Fruit fly (Drosophila melanogaster) ovary, adult (tissue): ENCODE data around the gene CG10063.
A peak's percentile ranks its signal among the peaks of the same experiment; 100 is the strongest.

ENCODE experiments used
- CG17801 ChIP-seq: fragments of 200-800 bp; optimal IDR thresholded peaks from 2 replicates; lab custom pipeline; 2019; ENCODE audit warnings: missing biosample characterization, mild to moderate bottlenecking, missing genetic modification characterization, moderate library complexity; ENCODE audit not compliant: partially characterized antibody

The CG10063 gene

dm6 chr3L:6967797-6968196, 4.5 kb downstream of the CG10063 start, which contains the start of gene CG10064:
TSS of gene CG10064 (minus strand) at chr3L:6967897.
- no peak for TF ChIP-seq CG17801 (GFP tag; lab: Kevin White, UChicago)

- TF ChIP-seq CG17801 (GFP tag; lab: Kevin White, UChicago), result peak; percentile 74
Observed at dm6 chr3L:6964488-6965152, 7.6 kb downstream of the CG10063 start, which contains the start of gene sgl. TSS of gene sgl (minus strand) at chr3L:6964758.

DNA sequence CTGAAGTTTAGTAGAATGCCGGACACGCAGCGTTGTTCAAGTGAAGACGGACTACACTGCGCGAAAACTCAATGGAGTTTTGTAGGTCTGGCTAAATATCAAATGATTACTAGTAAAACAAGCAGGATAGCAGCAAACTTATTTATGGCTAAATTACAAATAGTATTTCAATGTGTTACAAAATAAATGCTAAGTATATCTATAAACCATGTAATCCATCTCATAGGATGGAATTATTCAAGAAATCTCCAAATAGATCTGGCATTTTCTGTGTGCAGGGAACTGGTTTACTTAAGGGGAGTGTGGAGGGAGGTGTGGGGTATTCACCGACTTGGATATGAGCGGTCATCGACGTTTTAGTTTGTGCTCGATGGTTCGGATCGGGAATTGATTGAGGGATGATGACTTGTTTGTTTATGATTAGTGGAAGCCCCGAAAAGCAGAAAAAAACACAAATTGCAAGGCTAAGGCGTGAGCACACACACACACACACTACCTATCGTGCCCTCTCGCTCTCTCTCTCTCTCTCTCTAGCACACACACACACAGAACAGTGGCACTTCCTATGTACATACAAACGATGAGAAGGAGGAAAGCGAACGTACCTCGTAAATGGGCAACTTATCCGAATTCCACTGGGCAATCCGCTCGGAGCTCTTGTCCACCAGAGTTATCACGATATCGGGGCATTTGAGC, 8.3 kb downstream of the CG10063 start:
- no peak for TF ChIP-seq CG17801 (GFP tag; lab: Kevin White, UChicago)

DNA sequence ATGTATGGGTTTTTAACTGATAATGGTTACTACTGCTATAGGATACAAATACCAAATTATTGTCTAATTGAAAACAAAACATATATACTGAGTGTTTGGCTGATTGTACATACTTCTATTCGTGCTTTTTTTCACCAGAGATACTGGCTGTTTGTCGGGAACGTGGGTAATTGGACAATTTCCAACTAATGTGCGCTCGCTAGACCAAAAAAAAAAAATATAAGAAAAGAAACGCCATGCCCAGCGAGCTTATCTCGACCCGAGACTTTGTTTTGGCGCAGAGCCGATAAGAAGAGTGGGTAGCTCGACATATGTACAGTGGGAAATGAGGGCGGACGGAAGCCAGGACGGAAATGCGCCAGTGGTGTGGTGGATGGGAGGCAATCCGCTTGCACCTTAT, 9.1 kb downstream of the CG10063 start:
- no peak for TF ChIP-seq CG17801 (GFP tag; lab: Kevin White, UChicago)

DNA sequence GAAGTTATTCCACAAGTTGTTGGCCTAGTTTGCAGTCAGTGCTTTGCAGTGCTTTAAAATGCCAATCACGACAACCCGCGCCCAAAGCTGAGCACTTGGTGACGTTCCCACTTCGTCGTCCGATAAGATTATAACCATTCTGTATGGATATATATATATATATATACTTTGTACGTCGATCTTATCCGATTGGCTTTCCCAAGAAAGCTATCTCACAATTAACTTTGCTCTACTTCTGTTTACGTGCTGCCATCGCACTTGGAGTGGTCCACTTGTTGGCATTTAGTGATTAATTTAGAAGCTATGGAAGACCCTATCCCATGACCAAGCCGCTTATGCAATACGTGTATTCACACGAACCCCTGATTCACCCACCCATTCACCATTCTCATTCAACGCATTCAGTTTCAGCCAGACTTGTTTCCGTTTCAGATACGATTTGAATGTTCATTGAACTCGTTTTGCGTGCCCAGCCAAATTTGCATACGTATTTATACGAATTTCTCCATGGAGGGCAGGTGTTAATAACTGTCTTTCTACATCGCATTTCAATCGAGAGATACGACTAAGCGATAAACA, 10.2 kb downstream of the CG10063 start:
- no peak for TF ChIP-seq CG17801 (GFP tag; lab: Kevin White, UChicago)

- no peak for TF ChIP-seq CG17801 (GFP tag; lab: Kevin White, UChicago)
Observed at dm6 chr3L:6957753-6958420, 14.4 kb downstream of the CG10063 start, which contains the start of the genes Uqcc1 and Surf1. TSS of gene Uqcc1 (minus strand) at chr3L:6958108. TSS of gene Surf1 (plus strand) at chr3L:6958346.

DNA sequence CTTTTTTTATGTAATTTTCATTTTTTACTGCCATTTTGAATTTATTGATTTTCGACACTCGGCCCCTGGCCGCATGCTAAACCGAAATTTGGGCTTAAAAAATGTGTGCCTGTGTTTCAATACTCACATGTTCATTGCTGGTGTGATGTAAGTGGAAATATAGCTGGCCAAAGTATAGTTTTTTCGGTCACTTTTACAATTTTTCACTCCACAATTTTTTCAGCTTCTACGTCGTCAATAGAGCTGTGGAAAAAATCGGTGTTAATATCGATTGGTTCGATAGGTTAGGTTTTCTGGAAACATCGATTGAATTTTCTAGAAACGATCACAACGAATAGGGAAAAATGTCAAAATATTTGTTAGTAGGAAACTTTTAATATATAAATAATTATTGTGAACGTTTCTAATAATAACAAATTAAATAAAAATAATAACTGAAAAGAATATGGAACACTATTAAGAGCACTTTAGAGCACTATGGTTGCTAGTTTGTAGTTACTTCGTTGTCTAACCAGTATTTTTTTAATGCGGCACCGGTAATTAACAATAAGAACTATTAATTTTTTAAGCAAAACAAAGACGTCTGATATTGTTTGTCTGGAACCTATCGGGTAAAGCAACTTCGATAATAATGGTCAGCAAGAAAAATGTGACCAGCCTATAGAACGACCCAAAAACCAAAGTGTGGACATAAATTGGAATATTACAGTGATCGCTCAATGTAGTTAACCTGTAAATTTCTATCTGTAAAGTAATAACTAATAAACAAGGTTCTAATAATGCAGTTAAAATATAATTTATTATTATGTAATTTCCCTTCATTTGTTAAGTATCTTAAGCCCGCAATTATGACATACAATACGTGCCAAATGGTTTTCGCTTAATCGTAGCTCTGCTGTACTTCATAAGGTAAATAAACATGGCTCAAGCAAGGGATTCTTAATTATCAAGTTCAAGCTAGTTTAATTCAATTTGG, 16.7 kb downstream of the CG10063 start, which contains the start of the genes CG10077 and CG9948:
CG10077 (minus strand) TSS at position 651 of the 976 bp plus-strand sequence.
CG9948 (plus strand) TSS at position 738 of the 976 bp plus-strand sequence.
- TF ChIP-seq CG17801 (GFP tag; lab: Kevin White, UChicago), result peak; percentile 94

DNA sequence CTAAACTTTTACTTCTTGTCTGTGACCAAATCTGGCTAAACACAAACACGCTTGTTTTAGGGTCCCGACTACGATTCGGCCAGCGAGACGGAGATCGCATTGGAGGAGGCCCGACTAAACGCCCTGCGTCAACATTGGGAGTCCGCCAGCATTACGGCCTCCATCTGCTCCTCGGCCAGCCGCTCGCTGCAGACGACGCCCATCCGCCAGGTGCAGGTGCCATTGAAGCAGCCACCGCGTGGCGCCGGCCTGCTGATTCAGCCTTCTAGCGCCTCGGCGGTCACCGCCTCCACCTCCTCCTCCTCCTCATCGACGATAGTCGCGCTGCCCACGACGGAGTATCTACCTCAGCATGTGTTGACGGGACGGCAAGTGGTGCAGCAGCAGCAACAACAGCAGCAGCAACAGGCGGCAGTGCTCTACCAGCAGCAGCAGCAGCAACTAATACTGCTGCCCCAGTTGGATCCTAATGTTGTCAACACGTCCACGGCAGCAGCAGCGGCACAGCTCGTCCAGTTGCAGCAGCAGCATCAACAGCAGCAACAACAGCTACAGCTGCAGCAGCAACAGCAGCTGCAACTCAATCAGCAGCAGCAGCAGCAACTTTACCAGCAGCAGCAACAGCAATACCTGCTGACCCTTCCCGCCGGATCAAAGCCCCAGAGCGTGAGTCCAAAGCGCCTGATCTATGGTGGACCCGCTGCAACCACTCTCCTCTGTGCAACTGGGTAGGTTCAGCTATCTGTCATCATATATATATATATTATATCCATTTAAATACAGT, 24.9 kb downstream of the CG10063 start:
- no peak for TF ChIP-seq CG17801 (GFP tag; lab: Kevin White, UChicago)

dm6 chr3L:6945357-6945756, 26.9 kb downstream of the CG10063 start:
- no peak for TF ChIP-seq CG17801 (GFP tag; lab: Kevin White, UChicago)

- no peak for TF ChIP-seq CG17801 (GFP tag; lab: Kevin White, UChicago)
Observed at dm6 chr3L:6943948-6944319, 28.3 kb downstream of the CG10063 start.

DNA sequence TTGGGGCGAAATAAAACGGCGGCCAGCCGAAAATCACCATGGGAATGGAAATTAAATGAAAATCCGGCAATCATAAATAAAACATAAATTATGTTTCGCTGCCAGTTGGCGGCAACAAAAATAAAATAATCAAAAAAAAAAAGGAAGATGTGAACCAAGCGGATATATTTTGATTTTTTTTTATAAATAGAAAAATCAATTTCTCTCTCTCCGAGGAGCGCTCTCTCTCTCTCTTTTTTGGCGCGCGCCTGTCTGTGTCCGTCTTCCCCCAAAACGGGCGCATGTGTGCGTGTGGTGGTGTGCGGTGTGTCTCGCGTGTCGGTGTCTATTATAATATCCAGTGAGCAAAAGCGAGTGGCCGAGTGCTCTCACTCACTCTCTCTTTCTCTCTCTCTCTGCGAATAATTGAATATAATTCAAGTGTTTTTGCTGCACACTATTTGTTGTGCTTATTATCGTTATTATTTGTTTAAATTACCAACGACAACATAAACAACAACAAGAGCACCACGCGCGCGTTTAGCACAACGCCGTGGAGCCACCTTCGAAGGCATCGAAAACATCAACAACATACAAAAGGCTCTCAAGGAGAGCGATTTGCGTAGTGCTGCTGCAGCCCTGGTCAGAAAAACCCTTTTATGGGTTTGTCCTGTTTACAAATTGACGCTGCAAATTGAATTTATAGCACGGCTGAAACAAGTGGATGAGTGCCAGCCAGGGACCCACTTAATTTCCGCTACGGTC, 28.9 kb downstream of the CG10063 start:
- no peak for TF ChIP-seq CG17801 (GFP tag; lab: Kevin White, UChicago)

DNA sequence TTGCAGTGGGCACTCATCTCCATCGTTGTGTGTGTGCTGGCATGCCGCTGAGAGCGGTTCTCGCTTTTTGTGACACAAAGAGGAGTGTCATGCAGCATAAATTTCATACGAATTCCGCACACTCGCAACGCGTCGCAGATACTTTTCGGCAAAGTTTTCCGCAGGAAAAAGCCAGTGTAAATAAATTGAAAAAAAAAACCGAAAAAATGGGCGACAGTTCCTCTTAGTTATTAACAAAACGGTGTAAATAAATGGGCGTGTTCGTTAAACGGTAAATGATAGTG, 29.5 kb downstream of the CG10063 start, which contains the start of gene tow:
tow (plus strand) TSS at position 26 of the 284 bp plus-strand sequence.
- TF ChIP-seq CG17801 (GFP tag; lab: Kevin White, UChicago), result no peak
